Worm (Caenorhabditis elegans) whole organism, midembryonic: ENCODE measurements around the gene catp-5.

Experiments used
- T22C8.4 ChIP-seq: fragments of 200-800 bp; sonication (Bioruptor generic); IDR thresholded peaks from 2 replicates; pipeline ENCODE4 v1.3.6; 2022; ENCODE audit warnings: missing genetic modification characterization, missing compliant biosample characterization
- cog-1 ChIP-seq: sonication (generic microtip); optimal IDR thresholded peaks from 2 replicates; lab custom pipeline; 2016; ENCODE audit warnings: missing genetic modification characterization, missing compliant biosample characterization
- flt-1 ChIP-seq: fragments of 200-800 bp; sonication (Bioruptor generic); IDR thresholded peaks from 2 replicates; pipeline ENCODE4 v1.3.6; 2022; ENCODE audit warnings: missing genetic modification characterization, missing compliant biosample characterization
- klf-2 ChIP-seq: fragments of 200-800 bp; sonication (Bioruptor generic); conservative IDR thresholded peaks from 2 replicates; pipeline ENCODE4 v1.3.6; 2022; ENCODE audit warnings: missing genetic modification reagents, missing genetic modification characterization, missing compliant biosample characterization
- med-1 ChIP-seq: sonication (generic microtip); optimal IDR thresholded peaks from 2 replicates; lab custom pipeline; 2017; ENCODE audit warnings: missing genetic modification characterization, mild to moderate bottlenecking, missing compliant biosample characterization, antibody characterized with exemption, missing genetic modification reagents; ENCODE audit not compliant: insufficient read depth
- tab-1 ChIP-seq: fragments of 200-800 bp; sonication (Bioruptor generic); IDR thresholded peaks from 2 replicates; pipeline ENCODE4 v1.3.6; 2022; ENCODE audit warnings: missing genetic modification characterization, missing compliant biosample characterization
- ztf-23 ChIP-seq: fragments of 200-800 bp; sonication (Bioruptor generic); IDR thresholded peaks from 2 replicates; pipeline ENCODE4 v1.3.6; 2022; ENCODE audit warnings: missing genetic modification reagents, missing genetic modification characterization, missing compliant biosample characterization
- ztf-29 ChIP-seq: fragments of 200-800 bp; sonication (Bioruptor generic); IDR thresholded peaks from 2 replicates; pipeline ENCODE4 v1.3.6; 2022; ENCODE audit warnings: missing genetic modification reagents, missing genetic modification characterization, missing compliant biosample characterization

ce11 chrX:8107921-8108320 is 9.3 kb upstream of the catp-5 start, which contains the start of gene K07E3.9:
- TF ChIP-seq tab-1 (no peak), cog-1 (tag; lab: Kevin White, UChicago) (no peak), flt-1 (GFP tag; lab: Robert Waterston, UW) (no peak), T22C8.4 (no peak), klf-2 (GFP tag; lab: Robert Waterston, UW) (no peak), ztf-23 (GFP tag; lab: Robert Waterston, UW) (no peak), ztf-29 (GFP tag; lab: Robert Waterston, UW) (no peak), med-1 (GFP tag; lab: Kevin White, UChicago) (no peak)
